Fruit fly (Drosophila melanogaster) whole organism, wandering third instar larva: Measurements from ENCODE around the gene CG4042.

ENCODE experiments used
- Hnf4 ChIP-seq: fragments of 200-800 bp; sonication (Bioruptor generic); optimal IDR thresholded peaks from 2 replicates; lab custom pipeline; 2016; ENCODE audit warnings: missing biosample characterization, mild to moderate bottlenecking, missing genetic modification characterization
- Hr78 ChIP-seq: fragments of >200 bp; optimal IDR thresholded peaks from 2 replicates; lab custom pipeline; 2017; ENCODE audit warnings: missing biosample characterization, missing genetic modification characterization

dm6 chr3L:20730323-20731238 is 40.7 kb downstream of the CG4042 start, which contains the start of gene CG13252:
- TF ChIP-seq Hnf4 (GFP tag; lab: Kevin White, UChicago): no peak
- TF ChIP-seq Hr78 (GFP tag; lab: Kevin White, UChicago): no peak
